Fruit fly (Drosophila melanogaster) whole organism, embryonic: ENCODE data around the gene Hexim.

Experiments
- Antp ChIP-seq: fragments of 200-800 bp; sonication (Bioruptor generic); optimal IDR thresholded peaks from 3 replicates; lab custom pipeline; 2016; ENCODE audit warnings: missing biosample characterization, missing genetic modification characterization
- Atf6 ChIP-seq: fragments of 200-800 bp; sonication (Bioruptor generic); IDR thresholded peaks from 2 replicates; pipeline ENCODE4 v1.3.6; 2022; ENCODE audit warnings: missing biosample characterization, missing genetic modification characterization
- Bgb ChIP-seq: fragments of 200-800 bp; sonication (Bioruptor generic); IDR thresholded peaks from 2 replicates; pipeline ENCODE4 v1.3.6; 2022; ENCODE audit warnings: missing biosample characterization, missing genetic modification characterization; ENCODE audit not compliant: partially characterized antibody
- CG10462 ChIP-seq: fragments of 200-800 bp; sonication (Bioruptor generic); optimal IDR thresholded peaks from 2 replicates; lab custom pipeline; 2016; ENCODE audit warnings: missing biosample characterization, missing genetic modification characterization
- CG11696 ChIP-seq: fragments of 200-800 bp; sonication (Bioruptor generic); IDR thresholded peaks from 2 replicates; pipeline ENCODE4 v1.3.6; 2022; ENCODE audit warnings: missing biosample characterization, missing genetic modification characterization
- CG12769 ChIP-seq: fragments of 200-800 bp; sonication (Bioruptor generic); optimal IDR thresholded peaks from 2 replicates; lab custom pipeline; 2019; ENCODE audit warnings: missing biosample characterization, mild to moderate bottlenecking, missing genetic modification characterization, moderate library complexity
- CG13894 ChIP-seq: fragments of 200-800 bp; sonication (Bioruptor generic); optimal IDR thresholded peaks from 3 replicates; lab custom pipeline; 2018; ENCODE audit warnings: missing biosample characterization, mild to moderate bottlenecking, missing genetic modification characterization, moderate library complexity
- CG15479 ChIP-seq: fragments of 200-800 bp; sonication (Bioruptor generic); optimal IDR thresholded peaks from 3 replicates; lab custom pipeline; 2019; ENCODE audit warnings: missing biosample characterization, mild to moderate bottlenecking, missing genetic modification characterization, moderate library complexity
- CG17385 ChIP-seq: fragments of 200-800 bp; sonication (Bioruptor generic); optimal IDR thresholded peaks from 3 replicates; lab custom pipeline; 2018; ENCODE audit warnings: missing biosample characterization, mild to moderate bottlenecking, missing genetic modification characterization
- CG2199 ChIP-seq: fragments of 200-800 bp; sonication (Bioruptor generic); IDR thresholded peaks from 3 replicates; pipeline ENCODE4 v1.3.6; 2022; ENCODE audit warnings: missing biosample characterization, missing genetic modification characterization
- CG31441 ChIP-seq: fragments of 200-800 bp; sonication (Bioruptor generic); IDR thresholded peaks from 2 replicates; pipeline ENCODE4 v1.3.6; 2022; ENCODE audit warnings: missing biosample characterization, missing genetic modification characterization
- CG32532 ChIP-seq: fragments of 200-800 bp; sonication (Bioruptor generic); IDR thresholded peaks from 2 replicates; pipeline ENCODE4 v1.3.6; 2022; ENCODE audit warnings: missing biosample characterization, missing genetic modification characterization
- CG4730 ChIP-seq: fragments of 200-800 bp; sonication (Bioruptor generic); IDR thresholded peaks from 2 replicates; pipeline ENCODE4 v1.3.6; 2022; ENCODE audit warnings: missing biosample characterization, missing genetic modification characterization
- CG6254 ChIP-seq: fragments of 200-800 bp; sonication (Bioruptor generic); optimal IDR thresholded peaks from 3 replicates; lab custom pipeline; 2017; ENCODE audit warnings: mild to moderate bottlenecking, missing biosample characterization, missing genetic modification reagents, missing genetic modification characterization
- CG8290 ChIP-seq, 3 experiments: fragments of 200-800 bp; sonication (Bioruptor generic); optimal IDR thresholded peaks; 2 replicates each; lab custom pipeline; 2016 to 2019; ENCODE audit warnings: missing biosample characterization in 3 of 3, missing genetic modification characterization in 3 of 3, mild to moderate bottlenecking in 2 of 3, moderate library complexity in 1 of 3
- CG9932 ChIP-seq: fragments of 200-800 bp; sonication (Bioruptor generic); IDR thresholded peaks from 2 replicates; pipeline ENCODE4 v1.3.6; 2022; ENCODE audit warnings: missing biosample characterization, missing genetic modification characterization
- D ChIP-seq, 2 experiments: fragments of 200-800 bp in 1 of 2; fragments of >200 bp in 1 of 2; sonication (Bioruptor generic) in 1 of 2; optimal IDR thresholded peaks; 2 replicates in 1 of 2; 3 replicates in 1 of 2; lab custom pipeline; 2017; ENCODE audit warnings: mild to moderate bottlenecking in 1 of 2, missing biosample characterization in 1 of 2, missing genetic modification characterization in 1 of 2, missing genetic modification reagents in 1 of 2
- E2f2 ChIP-seq: fragments of 200-800 bp; sonication (Bioruptor generic); IDR thresholded peaks from 2 replicates; pipeline ENCODE4 v1.3.6; 2022; ENCODE audit warnings: missing biosample characterization, missing genetic modification characterization
- Lim3 ChIP-seq: fragments of 200-800 bp; sonication (Bioruptor generic); IDR thresholded peaks from 2 replicates; pipeline ENCODE4 v1.3.6; 2022; ENCODE audit warnings: missing biosample characterization, missing genetic modification characterization
- Med ChIP-seq: fragments of 200-800 bp; sonication (Bioruptor generic); peaks from one replicate; lab custom pipeline; 2016; ENCODE audit warnings: missing biosample characterization, missing genetic modification characterization, mild to moderate bottlenecking, inconsistent platforms, moderate library complexity
- NC2β ChIP-seq: fragments of 200-800 bp; sonication (Bioruptor generic); optimal IDR thresholded peaks from 2 replicates; lab custom pipeline; 2016; ENCODE audit warnings: missing biosample characterization, missing genetic modification characterization
- ac ChIP-seq: fragments of 200-800 bp; sonication (Bioruptor generic); optimal IDR thresholded peaks from 3 replicates; lab custom pipeline; 2017; ENCODE audit warnings: missing biosample characterization, mild to moderate bottlenecking, missing genetic modification characterization
- ara ChIP-seq: fragments of 200-800 bp; sonication (Bioruptor generic); IDR thresholded peaks from 2 replicates; pipeline ENCODE4 v1.3.6; 2022; ENCODE audit warnings: missing biosample characterization, missing genetic modification characterization
- bbx ChIP-seq: fragments of 200-800 bp; sonication (Bioruptor generic); IDR thresholded peaks from 2 replicates; pipeline ENCODE4 v1.3.6; 2022; ENCODE audit warnings: missing biosample characterization, missing genetic modification characterization; ENCODE audit not compliant: partially characterized antibody
- bigmax ChIP-seq: fragments of 200-800 bp; sonication (Bioruptor generic); optimal IDR thresholded peaks from 2 replicates; lab custom pipeline; 2018; ENCODE audit warnings: missing biosample characterization, mild to moderate bottlenecking, missing genetic modification characterization
- cad ChIP-seq: fragments of >200 bp; optimal IDR thresholded peaks from 2 replicates; lab custom pipeline; 2017; ENCODE audit warnings: missing biosample characterization, missing genetic modification characterization
- chinmo ChIP-seq: fragments of 200-800 bp; sonication (Bioruptor generic); IDR thresholded peaks from 4 replicates; pipeline ENCODE4 v1.3.6; 2022; ENCODE audit warnings: missing biosample characterization, missing genetic modification characterization; ENCODE audit not compliant: partially characterized antibody
- chm ChIP-seq: fragments of 200-800 bp; sonication (Bioruptor generic); IDR thresholded peaks from 2 replicates; pipeline ENCODE4 v1.3.6; 2022; ENCODE audit warnings: missing biosample characterization, missing genetic modification characterization
- fd96Cb ChIP-seq: fragments of 200-800 bp; sonication (Bioruptor generic); optimal IDR thresholded peaks from 2 replicates; lab custom pipeline; 2018; ENCODE audit warnings: missing biosample characterization, mild to moderate bottlenecking, missing genetic modification characterization, moderate library complexity
- gcm ChIP-seq: fragments of 200-800 bp; sonication (Bioruptor generic); optimal IDR thresholded peaks from 2 replicates; lab custom pipeline; 2019; ENCODE audit warnings: missing biosample characterization, mild to moderate bottlenecking, missing genetic modification characterization, moderate library complexity
- insv ChIP-seq, 2 experiments: fragments of 200-800 bp; sonication (Bioruptor generic); optimal IDR thresholded peaks; 3 replicates each; lab custom pipeline; 2016 to 2018; ENCODE audit warnings: missing biosample characterization in 2 of 2, missing genetic modification characterization in 2 of 2
- kni ChIP-seq: fragments of 200-800 bp; sonication (Bioruptor generic); optimal IDR thresholded peaks from 3 replicates; lab custom pipeline; 2017; ENCODE audit warnings: mild to moderate bottlenecking, missing biosample characterization, missing genetic modification reagents, missing genetic modification characterization
- mld ChIP-seq: fragments of 200-800 bp; sonication (Bioruptor generic); IDR thresholded peaks from 3 replicates; pipeline ENCODE4 v1.3.6; 2022; ENCODE audit warnings: missing biosample characterization, missing genetic modification characterization; ENCODE audit not compliant: partially characterized antibody
- nom ChIP-seq: fragments of 200-800 bp; sonication (Bioruptor generic); optimal IDR thresholded peaks from 2 replicates; lab custom pipeline; 2017; ENCODE audit warnings: missing biosample characterization, missing genetic modification characterization, mild to moderate bottlenecking, moderate library complexity, missing genetic modification reagents
- pfk ChIP-seq: fragments of 200-800 bp; sonication (Bioruptor generic); optimal IDR thresholded peaks from 2 replicates; lab custom pipeline; 2018; ENCODE audit warnings: missing biosample characterization, mild to moderate bottlenecking, missing genetic modification characterization, moderate library complexity
- pros ChIP-seq: fragments of 200-800 bp; sonication (Bioruptor generic); optimal IDR thresholded peaks from 3 replicates; lab custom pipeline; 2019; ENCODE audit warnings: missing biosample characterization, mild to moderate bottlenecking, missing genetic modification characterization, moderate library complexity
- psq ChIP-seq: fragments of 200-800 bp; sonication (Bioruptor generic); optimal IDR thresholded peaks from 2 replicates; lab custom pipeline; 2017; ENCODE audit warnings: missing biosample characterization, missing genetic modification characterization
- ro ChIP-seq: fragments of 200-800 bp; sonication (Bioruptor generic); IDR thresholded peaks from 2 replicates; pipeline ENCODE4 v1.3.6; 2022; ENCODE audit warnings: missing biosample characterization, missing genetic modification characterization
- sens ChIP-seq: fragments of 200-800 bp; sonication (Bioruptor generic); peaks from one replicate; lab custom pipeline; 2016; ENCODE audit warnings: missing biosample characterization, missing genetic modification characterization
- stc ChIP-seq: fragments of 200-800 bp; sonication (Bioruptor generic); IDR thresholded peaks from 2 replicates; pipeline ENCODE4 v1.3.6; 2022; ENCODE audit warnings: missing biosample characterization, missing genetic modification characterization
- tll ChIP-seq, 2 experiments: fragments of 200-800 bp in 1 of 2; fragments of >200 bp in 1 of 2; sonication (Bioruptor generic) in 1 of 2; optimal IDR thresholded peaks; 2 replicates each; lab custom pipeline; 2017 to 2019; ENCODE audit warnings: missing biosample characterization in 2 of 2, missing genetic modification characterization in 2 of 2, mild to moderate bottlenecking in 1 of 2, moderate library complexity in 1 of 2
- twi ChIP-seq: fragments of 200-800 bp; optimal IDR thresholded peaks from 2 replicates; lab custom pipeline; 2019; ENCODE audit warnings: missing biosample characterization, mild to moderate bottlenecking, missing genetic modification characterization, moderate library complexity
- vvl ChIP-seq: fragments of 200-800 bp; sonication (Bioruptor generic); IDR thresholded peaks from 2 replicates; pipeline ENCODE4 v1.3.6; 2022; ENCODE audit warnings: missing biosample characterization, missing genetic modification characterization
- zen ChIP-seq: fragments of 200-800 bp; sonication (Bioruptor generic); optimal IDR thresholded peaks from 3 replicates; lab custom pipeline; 2018; ENCODE audit warnings: missing biosample characterization, mild to moderate bottlenecking, missing genetic modification characterization, moderate library complexity

Hexim gene

dm6 chr3R:14651076-14651662, 8.1 kb upstream of the Hexim start:
- TF ChIP-seq NC2β (GFP tag; lab: Kevin White, UChicago) = no peak
- TF ChIP-seq CG17385 (GFP tag; lab: Kevin White, UChicago) = peak; percentile 54
- TF ChIP-seq tll (GFP tag; optimal IDR thresholded peaks at IDR 0.05; lab: Kevin White, UChicago) = peak in 1 of 2 experiments; percentile 9
- TF ChIP-seq psq (GFP tag; lab: Kevin White, UChicago) = peak; percentile 12
- 0 out of 3 replicates have a peak, but pooled peaks have one; percentile 8 for TF ChIP-seq mld (GFP tag; lab: Robert Waterston, UW)
- peak; percentile 75 for TF ChIP-seq nom (GFP tag; lab: Kevin White, UChicago)
- TF ChIP-seq ro (GFP tag; lab: Robert Waterston, UW) = no peak
- TF ChIP-seq chinmo (GFP tag; lab: Robert Waterston, UW) = 0 out of 4 replicates have a peak, but pooled peaks have one; percentile 45

- TF ChIP-seq kni (GFP tag; lab: Kevin White, UChicago) = peak; percentile 75
- peak; percentile 63 for TF ChIP-seq Med
- TF ChIP-seq chm (GFP tag; lab: Robert Waterston, UW) = 0 out of 2 replicates have a peak, but pooled peaks have one; percentile 42
- TF ChIP-seq chinmo (GFP tag; lab: Robert Waterston, UW) = 0 out of 4 replicates have a peak, but pooled peaks have one; percentile 15
- no peak for TF ChIP-seq pfk (GFP tag; lab: Kevin White, UChicago)
- no peak for TF ChIP-seq CG8290 (GFP tag; optimal IDR thresholded peaks at IDR 0.05; lab: Kevin White, UChicago)
- peak in 1 of 2 experiments; percentile 7 for TF ChIP-seq CG8290 (tag; optimal IDR thresholded peaks at IDR 0.05; lab: Kevin White, UChicago)
- no peak for TF ChIP-seq vvl (GFP tag; lab: Robert Waterston, UW)
- peak; percentile 34 for TF ChIP-seq twi (tag; lab: Kevin White, UChicago)
- peak; percentile 50 for TF ChIP-seq gcm (GFP tag; lab: Kevin White, UChicago)
- peak; percentile 52 for TF ChIP-seq Bgb
- no peak for TF ChIP-seq Antp
- peak; percentile 6 for TF ChIP-seq CG13894
- TF ChIP-seq bbx (GFP tag; lab: Robert Waterston, UW) = 0 out of 2 replicates have a peak, but pooled peaks have one; percentile 24
- TF ChIP-seq CG4730 (GFP tag; lab: Robert Waterston, UW) = no peak
- TF ChIP-seq fd96Cb (tag; lab: Kevin White, UChicago) = no peak
- 0 out of 2 replicates have a peak, but pooled peaks have one; percentile 29 for TF ChIP-seq CG9932 (GFP tag; lab: Robert Waterston, UW)
- 0 out of 2 replicates have a peak, but pooled peaks have one; percentile 9 for TF ChIP-seq stc (GFP tag; lab: Robert Waterston, UW)
- peak in 1 of 2 experiments; percentile 73 for TF ChIP-seq tll (GFP tag; optimal IDR thresholded peaks at IDR 0.05; lab: Kevin White, UChicago)
- TF ChIP-seq E2f2 (GFP tag; lab: Robert Waterston, UW) = no peak
- TF ChIP-seq CG2199 (GFP tag; lab: Robert Waterston, UW) = peak; percentile 100
- peak; percentile 85 for TF ChIP-seq D (optimal IDR thresholded peaks at IDR 0.05; lab: Kevin White, UChicago)
- TF ChIP-seq D (GFP tag; optimal IDR thresholded peaks at IDR 0.05; lab: Kevin White, UChicago) = no peak
- 0 out of 2 replicates have a peak, but pooled peaks have one; percentile 38 for TF ChIP-seq ara
- TF ChIP-seq CG15479 (GFP tag; lab: Kevin White, UChicago) = peak; percentile 39
- peak; percentile 22 for TF ChIP-seq cad (GFP tag; lab: Kevin White, UChicago)
- TF ChIP-seq pros (GFP tag; lab: Kevin White, UChicago) = peak; percentile 63
- TF ChIP-seq CG10462 = no peak
- TF ChIP-seq zen (tag; lab: Kevin White, UChicago) = peak; percentile 54
- TF ChIP-seq sens (GFP tag; lab: Kevin White, UChicago) = peak; percentile 37
- no peak for TF ChIP-seq Lim3 (GFP tag; lab: Robert Waterston, UW)
- 0 out of 2 replicates have a peak, but pooled peaks have one; percentile 14 for TF ChIP-seq CG32532
- peak in 1 of 2 experiments; percentile 7 for TF ChIP-seq insv (GFP tag; optimal IDR thresholded peaks at IDR 0.05; lab: Kevin White, UChicago)
- no peak for TF ChIP-seq CG11696 (GFP tag; lab: Robert Waterston, UW)
- peak; percentile 0 for TF ChIP-seq bigmax
- TF ChIP-seq CG12769 (tag; lab: Kevin White, UChicago) = peak; percentile 9
- peak; percentile 50; the same call in 1 of the 2 replicates for TF ChIP-seq Atf6 (GFP tag; lab: Robert Waterston, UW)
- no peak for TF ChIP-seq ac (GFP tag; lab: Kevin White, UChicago)
- TF ChIP-seq CG6254 (GFP tag; lab: Kevin White, UChicago) = no peak
- TF ChIP-seq CG31441 = no peak
Measured at dm6 chr3R:14652301-14652880, 6.8 kb upstream of the Hexim start.
